Worm (Caenorhabditis elegans): ENCODE measurements around the gene srlf-33.

ce11 chrIV:11965327-11965726 is 40.1 kb upstream of the srlf-33 start, which contains the start of gene srj-1:
- TF ChIP-seq aly-1 (tag; optimal IDR thresholded peaks at IDR 0.05) (no peak), ama-1 (optimal IDR thresholded peaks at IDR 0.05) (no peak), tbx-37 (GFP tag; conservative IDR thresholded peaks at IDR 0.05) (no peak), hmbx-1 (tag; optimal IDR thresholded peaks at IDR 0.05) (no peak), tbx-11 (GFP tag; IDR thresholded peaks at IDR 0.05) (no peak), tra-4 (tag; optimal IDR thresholded peaks at IDR 0.05) (no peak), ceh-13 (GFP tag; optimal IDR thresholded peaks at IDR 0.05) (no peak), B0310.2 (tag; optimal IDR thresholded peaks at IDR 0.05) (no peak), hmg-4 (GFP tag; optimal IDR thresholded peaks at IDR 0.05) (no peak), pes-1 (GFP tag; IDR thresholded peaks at IDR 0.05) (no peak), hnd-1 (tag; optimal IDR thresholded peaks at IDR 0.05) (no peak), ets-7 (tag; optimal IDR thresholded peaks at IDR 0.05) (no peak), flt-1 (GFP tag; IDR thresholded peaks at IDR 0.05) (no peak), ceh-36 (tag; optimal IDR thresholded peaks at IDR 0.05) (no peak)

Data from whole organism, early embryonic.